Fruit fly (Drosophila melanogaster) whole organism, embryonic: Measurements from ENCODE around the gene haf.
A peak's percentile ranks its signal among the peaks of the same experiment; 100 is the strongest.

Experiments used
- BtbVII ChIP-seq: fragments of 200-800 bp; sonication (Bioruptor generic); optimal IDR thresholded peaks from 3 replicates; lab custom pipeline; 2017; ENCODE audit warnings: missing biosample characterization, mild to moderate bottlenecking, missing genetic modification characterization
- Bteb2 ChIP-seq: fragments of 200-800 bp; sonication (Bioruptor generic); optimal IDR thresholded peaks from 2 replicates; lab custom pipeline; 2016; ENCODE audit warnings: missing biosample characterization, missing genetic modification characterization
- CG10654 ChIP-seq: fragments of 200-800 bp; sonication (Bioruptor generic); optimal IDR thresholded peaks from 2 replicates; lab custom pipeline; 2016; ENCODE audit warnings: missing biosample characterization, missing genetic modification characterization
- CG12155 ChIP-seq: fragments of 200-800 bp; sonication (Bioruptor generic); optimal IDR thresholded peaks from 3 replicates; lab custom pipeline; 2016; ENCODE audit warnings: missing biosample characterization, missing genetic modification characterization
- CG1233 ChIP-seq: fragments of 200-800 bp; sonication (Bioruptor generic); optimal IDR thresholded peaks from 4 replicates; lab custom pipeline; 2018; ENCODE audit warnings: missing biosample characterization, mild to moderate bottlenecking, missing genetic modification characterization
- CG12769 ChIP-seq: fragments of 200-800 bp; sonication (Bioruptor generic); optimal IDR thresholded peaks from 2 replicates; lab custom pipeline; 2019; ENCODE audit warnings: missing biosample characterization, mild to moderate bottlenecking, missing genetic modification characterization, moderate library complexity
- CG14965 ChIP-seq: fragments of 200-800 bp; sonication (Bioruptor generic); optimal IDR thresholded peaks from 2 replicates; lab custom pipeline; 2016; ENCODE audit warnings: missing biosample characterization, missing genetic modification characterization, borderline replicate concordance
- CG15514 ChIP-seq: fragments of 200-800 bp; sonication (Bioruptor generic); optimal IDR thresholded peaks from 3 replicates; lab custom pipeline; 2017; ENCODE audit warnings: missing biosample characterization, missing genetic modification characterization, mild to moderate bottlenecking, moderate library complexity, missing genetic modification reagents
- CG15696 ChIP-seq: fragments of 200-800 bp; sonication (Bioruptor generic); optimal IDR thresholded peaks from 2 replicates; lab custom pipeline; 2019; ENCODE audit warnings: missing biosample characterization, mild to moderate bottlenecking, missing genetic modification characterization, moderate library complexity
- CG17361 ChIP-seq: fragments of 200-800 bp; sonication (Bioruptor generic); IDR thresholded peaks from 3 replicates; pipeline ENCODE4 v1.3.6; 2022; ENCODE audit warnings: missing biosample characterization, missing genetic modification characterization
- CG17802 ChIP-seq: fragments of 200-800 bp; sonication (Bioruptor generic); optimal IDR thresholded peaks from 2 replicates; lab custom pipeline; 2018; ENCODE audit warnings: missing biosample characterization, mild to moderate bottlenecking, missing genetic modification characterization, moderate library complexity
- CG30020 ChIP-seq: fragments of 200-800 bp; optimal IDR thresholded peaks from 2 replicates; lab custom pipeline; 2019; ENCODE audit warnings: missing biosample characterization, mild to moderate bottlenecking, missing genetic modification characterization, moderate library complexity
- CG3065 ChIP-seq: fragments of 200-800 bp; sonication (Bioruptor generic); optimal IDR thresholded peaks from 2 replicates; lab custom pipeline; 2016; ENCODE audit warnings: missing biosample characterization, missing genetic modification characterization
- CG31441 ChIP-seq: fragments of 200-800 bp; sonication (Bioruptor generic); IDR thresholded peaks from 2 replicates; pipeline ENCODE4 v1.3.6; 2022; ENCODE audit warnings: missing biosample characterization, missing genetic modification characterization
- CG32767 ChIP-seq: fragments of 200-800 bp; sonication (Bioruptor generic); IDR thresholded peaks from 2 replicates; pipeline ENCODE4 v1.3.6; 2022; ENCODE audit warnings: missing biosample characterization, missing genetic modification characterization
- CG3407 ChIP-seq: fragments of 200-800 bp; sonication (Bioruptor generic); optimal IDR thresholded peaks from 2 replicates; lab custom pipeline; 2018; ENCODE audit warnings: missing biosample characterization, mild to moderate bottlenecking, missing genetic modification characterization
- CG3995 ChIP-seq: fragments of 200-800 bp; sonication (Bioruptor generic); optimal IDR thresholded peaks from 3 replicates; lab custom pipeline; 2016; ENCODE audit warnings: missing biosample characterization, missing genetic modification characterization
- CG4617 ChIP-seq: fragments of 200-800 bp; sonication (Bioruptor generic); optimal IDR thresholded peaks from 3 replicates; lab custom pipeline; 2016; ENCODE audit warnings: missing biosample characterization, missing genetic modification characterization, borderline replicate concordance
- CG4820 ChIP-seq: fragments of 200-800 bp; sonication (Bioruptor generic); optimal IDR thresholded peaks from 3 replicates; lab custom pipeline; 2016; ENCODE audit warnings: missing biosample characterization, missing genetic modification characterization
- CG5180 ChIP-seq: fragments of 200-800 bp; sonication (Bioruptor generic); optimal IDR thresholded peaks from 3 replicates; lab custom pipeline; 2017; ENCODE audit warnings: missing biosample characterization, missing genetic modification characterization, mild to moderate bottlenecking, moderate library complexity, missing genetic modification reagents
- CG5245 ChIP-seq: fragments of 200-800 bp; sonication (Bioruptor generic); optimal IDR thresholded peaks from 3 replicates; lab custom pipeline; 2016; ENCODE audit warnings: missing biosample characterization, missing genetic modification characterization
- CG7928 ChIP-seq: fragments of 200-800 bp; sonication (Bioruptor generic); optimal IDR thresholded peaks from 2 replicates; lab custom pipeline; 2017; ENCODE audit warnings: missing biosample characterization, mild to moderate bottlenecking, missing genetic modification characterization
- CG8765 ChIP-seq: fragments of 200-800 bp; sonication (Bioruptor generic); IDR thresholded peaks from 2 replicates; pipeline ENCODE4 v1.3.6; 2022; ENCODE audit warnings: missing biosample characterization, missing genetic modification characterization
- CG8924 ChIP-seq: fragments of 200-800 bp; optimal IDR thresholded peaks from 3 replicates; lab custom pipeline; 2019; ENCODE audit warnings: missing biosample characterization, mild to moderate bottlenecking, missing genetic modification characterization, moderate library complexity
- CG9797 ChIP-seq: fragments of 200-800 bp; sonication (Bioruptor generic); optimal IDR thresholded peaks from 3 replicates; lab custom pipeline; 2018; ENCODE audit warnings: missing biosample characterization, mild to moderate bottlenecking, missing genetic modification characterization
- CoRest ChIP-seq: fragments of 200-800 bp; sonication (Bioruptor generic); optimal IDR thresholded peaks from 3 replicates; lab custom pipeline; 2018; ENCODE audit warnings: missing biosample characterization, mild to moderate bottlenecking, missing genetic modification characterization, moderate library complexity
- CrebB ChIP-seq: fragments of 200-800 bp; sonication (Bioruptor generic); optimal IDR thresholded peaks from 3 replicates; lab custom pipeline; 2018; ENCODE audit warnings: missing biosample characterization, mild to moderate bottlenecking, missing genetic modification characterization
- Dfd ChIP-seq, 2 experiments: fragments of >200 bp; optimal IDR thresholded peaks; 2 replicates each; lab custom pipeline; 2017; ENCODE audit warnings: missing biosample characterization in 2 of 2, missing genetic modification characterization in 2 of 2
- Hmr ChIP-seq: fragments of 200-800 bp; sonication (Bioruptor generic); optimal IDR thresholded peaks from 3 replicates; lab custom pipeline; 2017; ENCODE audit warnings: mild to moderate bottlenecking, missing biosample characterization, missing genetic modification reagents, missing genetic modification characterization
- Max ChIP-seq: fragments of 200-800 bp; sonication (Bioruptor generic); optimal IDR thresholded peaks from 2 replicates; lab custom pipeline; 2016; ENCODE audit warnings: missing biosample characterization, mild to moderate bottlenecking, missing genetic modification characterization
- Myb ChIP-seq: fragments of 200-800 bp; sonication (Bioruptor generic); optimal IDR thresholded peaks from 2 replicates; lab custom pipeline; 2016; ENCODE audit warnings: missing biosample characterization, missing genetic modification characterization
- Rx ChIP-seq: fragments of 200-800 bp; sonication (Bioruptor generic); IDR thresholded peaks from 2 replicates; pipeline ENCODE4 v1.3.6; 2022; ENCODE audit warnings: missing biosample characterization, missing genetic modification characterization
- Trl ChIP-seq, 3 experiments: fragments of >200 bp in 2 of 3; fragments of 200-800 bp in 1 of 3; sonication (Bioruptor generic) in 1 of 3; optimal IDR thresholded peaks; 2 replicates in 1 of 3; 3 replicates in 2 of 3; lab custom pipeline; 2016 to 2017; ENCODE audit warnings: missing biosample characterization in 1 of 3, missing genetic modification characterization in 1 of 3
- Xrp1 ChIP-seq: fragments of 200-800 bp; sonication (Bioruptor generic); IDR thresholded peaks from 2 replicates; pipeline ENCODE4 v1.3.6; 2022; ENCODE audit warnings: missing biosample characterization, missing genetic modification characterization
- ab ChIP-seq: fragments of 200-800 bp; sonication (Bioruptor generic); optimal IDR thresholded peaks from 2 replicates; lab custom pipeline; 2016; ENCODE audit warnings: missing biosample characterization, missing genetic modification characterization
- bsh ChIP-seq, 2 experiments: fragments of 200-800 bp; sonication (Bioruptor generic); optimal IDR thresholded peaks; 2 replicates each; lab custom pipeline; 2017 to 2018; ENCODE audit warnings: mild to moderate bottlenecking in 2 of 2, missing biosample characterization in 2 of 2, missing genetic modification characterization in 2 of 2, moderate library complexity in 1 of 2
- chinmo ChIP-seq: fragments of 200-800 bp; sonication (Bioruptor generic); IDR thresholded peaks from 4 replicates; pipeline ENCODE4 v1.3.6; 2022; ENCODE audit warnings: missing biosample characterization, missing genetic modification characterization; ENCODE audit not compliant: partially characterized antibody
- dpn ChIP-seq, 2 experiments: fragments of 200-800 bp; sonication (Bioruptor generic); optimal IDR thresholded peaks; 3 replicates each; lab custom pipeline; 2016; ENCODE audit warnings: missing biosample characterization in 2 of 2, missing genetic modification characterization in 2 of 2
- gro ChIP-seq: fragments of 200-800 bp; sonication (Bioruptor generic); optimal IDR thresholded peaks from 2 replicates; lab custom pipeline; 2016; ENCODE audit warnings: missing biosample characterization, missing genetic modification characterization
- gsb-n ChIP-seq: fragments of 200-800 bp; sonication (Bioruptor generic); optimal IDR thresholded peaks from 3 replicates; lab custom pipeline; 2018; ENCODE audit warnings: missing biosample characterization, mild to moderate bottlenecking, missing genetic modification characterization
- her ChIP-seq: fragments of 200-800 bp; sonication (Bioruptor generic); optimal IDR thresholded peaks from 2 replicates; lab custom pipeline; 2016; ENCODE audit warnings: missing biosample characterization, missing genetic modification characterization
- klu ChIP-seq: fragments of 200-800 bp; sonication (Bioruptor generic); IDR thresholded peaks from 2 replicates; pipeline ENCODE4 v1.3.6; 2022; ENCODE audit warnings: missing biosample characterization, missing genetic modification characterization
- pfk ChIP-seq: fragments of 200-800 bp; sonication (Bioruptor generic); optimal IDR thresholded peaks from 2 replicates; lab custom pipeline; 2018; ENCODE audit warnings: missing biosample characterization, mild to moderate bottlenecking, missing genetic modification characterization, moderate library complexity
- prd ChIP-seq, 3 experiments: fragments of >200 bp in 2 of 3; fragments of 200-800 bp in 1 of 3; sonication (Bioruptor generic) in 1 of 3; optimal IDR thresholded peaks in 2 of 3; IDR thresholded peaks in 1 of 3; 2 replicates in 2 of 3; 3 replicates in 1 of 3; pipeline versions ENCODE4 v1.3.6 to Lab custom; 2017 to 2022; ENCODE audit warnings: missing biosample characterization in 1 of 3, missing genetic modification characterization in 1 of 3
- rib ChIP-seq: fragments of 200-800 bp; sonication (Bioruptor generic); IDR thresholded peaks from 2 replicates; pipeline ENCODE4 v1.3.6; 2022; ENCODE audit warnings: missing biosample characterization, missing genetic modification characterization
- slou ChIP-seq: fragments of 200-800 bp; sonication (Bioruptor generic); optimal IDR thresholded peaks from 3 replicates; lab custom pipeline; 2016; ENCODE audit warnings: missing biosample characterization, missing genetic modification characterization
- stwl ChIP-seq: fragments of 200-800 bp; sonication (Bioruptor generic); optimal IDR thresholded peaks from 3 replicates; lab custom pipeline; 2018; ENCODE audit warnings: missing biosample characterization, mild to moderate bottlenecking, missing genetic modification characterization, moderate library complexity
- trem ChIP-seq: fragments of 200-800 bp; optimal IDR thresholded peaks from 3 replicates; lab custom pipeline; 2019; ENCODE audit warnings: missing biosample characterization, mild to moderate bottlenecking, missing genetic modification characterization, moderate library complexity
- zen2 ChIP-seq: fragments of 200-800 bp; sonication (Bioruptor generic); IDR thresholded peaks from 3 replicates; pipeline ENCODE4 v1.3.6; 2022; ENCODE audit warnings: missing biosample characterization, missing genetic modification characterization; ENCODE audit not compliant: partially characterized antibody
- zfh2 ChIP-seq: fragments of 200-800 bp; sonication (Bioruptor generic); optimal IDR thresholded peaks from 2 replicates; lab custom pipeline; 2016; ENCODE audit warnings: missing biosample characterization, missing genetic modification characterization

Gene haf

dm6 chr2L:1651889-1652288 lies 97.0 kb downstream of the haf start (continued):
- TF ChIP-seq dpn (GFP tag; optimal IDR thresholded peaks at IDR 0.05; lab: Kevin White, UChicago), result peak in 1 of 2 experiments; percentile 1
- no peak for TF ChIP-seq CrebB (tag; lab: Kevin White, UChicago)
- no peak for TF ChIP-seq CG9797 (GFP tag; lab: Kevin White, UChicago)
- no peak for TF ChIP-seq stwl
- no peak for TF ChIP-seq gsb-n
- TF ChIP-seq ab (GFP tag; lab: Kevin White, UChicago), result no peak
- no peak for TF ChIP-seq CG7928 (GFP tag; lab: Kevin White, UChicago)
- no peak for TF ChIP-seq zfh2 (GFP tag; lab: Kevin White, UChicago)
- no peak for TF ChIP-seq CG3407
- TF ChIP-seq CG17361 (GFP tag; lab: Robert Waterston, UW), result no peak
- TF ChIP-seq her (GFP tag; lab: Kevin White, UChicago), result no peak
- no peak for TF ChIP-seq CG14965 (GFP tag; lab: Kevin White, UChicago)
- TF ChIP-seq trem (tag; lab: Kevin White, UChicago), result no peak
- TF ChIP-seq CG30020 (tag; lab: Kevin White, UChicago), result no peak
- no peak for TF ChIP-seq CG12155 (GFP tag; lab: Kevin White, UChicago)
- no peak for TF ChIP-seq CG10654 (GFP tag; lab: Kevin White, UChicago)
- no peak for TF ChIP-seq CG3995 (GFP tag; lab: Kevin White, UChicago)
- no peak for TF ChIP-seq CG3065 (GFP tag; lab: Kevin White, UChicago)
- peak; percentile 48; the same call in 1 of the 4 replicates for TF ChIP-seq chinmo
- no peak for TF ChIP-seq Myb (GFP tag; lab: Kevin White, UChicago)
- TF ChIP-seq CG15696 (tag; lab: Kevin White, UChicago), result no peak
- TF ChIP-seq klu (GFP tag; lab: Robert Waterston, UW), result no peak
- TF ChIP-seq prd (optimal IDR thresholded peaks at IDR 0.05; lab: Kevin White, UChicago), result no peak
- TF ChIP-seq prd (GFP tag; IDR thresholded peaks at IDR 0.05; lab: Robert Waterston, UW), result no peak
- TF ChIP-seq CG1233, result no peak
- no peak for TF ChIP-seq CG8765
- no peak for TF ChIP-seq CG12769 (tag; lab: Kevin White, UChicago)
- no peak for TF ChIP-seq CG4820 (GFP tag; lab: Kevin White, UChicago)
- no peak for TF ChIP-seq slou (GFP tag; lab: Kevin White, UChicago)
- TF ChIP-seq Dfd (GFP tag; optimal IDR thresholded peaks at IDR 0.05; lab: Kevin White, UChicago), result no peak
- TF ChIP-seq Rx (GFP tag; lab: Robert Waterston, UW), result 0 out of 2 replicates have a peak, but pooled peaks have one; percentile 9
- TF ChIP-seq CG8924 (tag; lab: Kevin White, UChicago), result peak; percentile 24
- TF ChIP-seq CG5180, result no peak
- TF ChIP-seq Xrp1, result 0 out of 2 replicates have a peak, but pooled peaks have one; percentile 24
- TF ChIP-seq CG32767 (GFP tag; lab: Robert Waterston, UW), result no peak
- no peak for TF ChIP-seq CG31441
- TF ChIP-seq zen2 (GFP tag; lab: Robert Waterston, UW), result no peak
- TF ChIP-seq Trl (optimal IDR thresholded peaks at IDR 0.05; lab: Kevin White, UChicago), result no peak
- no peak for TF ChIP-seq Trl (GFP tag; optimal IDR thresholded peaks at IDR 0.05; lab: Kevin White, UChicago)
- no peak for TF ChIP-seq CoRest
- no peak for TF ChIP-seq CG17802
- peak; percentile 38 for TF ChIP-seq Hmr (GFP tag; lab: Kevin White, UChicago)
- no peak for TF ChIP-seq pfk
- TF ChIP-seq Max (GFP tag; lab: Kevin White, UChicago), result no peak
- TF ChIP-seq Bteb2, result no peak
- no peak for TF ChIP-seq CG15514 (GFP tag; lab: Kevin White, UChicago)
- no peak for TF ChIP-seq bsh (GFP tag; optimal IDR thresholded peaks at IDR 0.05; lab: Kevin White, UChicago)
- TF ChIP-seq rib (GFP tag; lab: Robert Waterston, UW), result no peak
- TF ChIP-seq BtbVII (GFP tag; lab: Kevin White, UChicago), result no peak
- TF ChIP-seq CG5245 (GFP tag; lab: Kevin White, UChicago), result no peak
- no peak for TF ChIP-seq CG4617 (GFP tag; lab: Kevin White, UChicago)
- no peak for TF ChIP-seq gro (GFP tag; lab: Kevin White, UChicago)
